Fruit fly (Drosophila melanogaster) whole organism, embryonic: Measurements from ENCODE around the gene Agpat2.

Experiments
- Atf3 ChIP-seq: fragments of 200-800 bp; sonication (Bioruptor generic); optimal IDR thresholded peaks from 3 replicates; lab custom pipeline; 2016; ENCODE audit warnings: missing biosample characterization, missing genetic modification characterization
- Atf6 ChIP-seq: fragments of 200-800 bp; sonication (Bioruptor generic); IDR thresholded peaks from 2 replicates; pipeline ENCODE4 v1.3.6; 2022; ENCODE audit warnings: missing biosample characterization, missing genetic modification characterization
- Blimp-1 ChIP-seq: fragments of 200-800 bp; sonication (Bioruptor generic); optimal IDR thresholded peaks from 3 replicates; lab custom pipeline; 2018; ENCODE audit warnings: missing biosample characterization, missing genetic modification characterization, mild to moderate bottlenecking, moderate library complexity, missing genetic modification reagents
- CG10209 ChIP-seq: fragments of 200-800 bp; sonication (Bioruptor generic); optimal IDR thresholded peaks from 3 replicates; lab custom pipeline; 2017; ENCODE audit warnings: missing biosample characterization, mild to moderate bottlenecking, missing genetic modification characterization, missing genetic modification reagents
- CG10267 ChIP-seq: fragments of 200-800 bp; sonication (Bioruptor generic); optimal IDR thresholded peaks from 2 replicates; lab custom pipeline; 2018; ENCODE audit warnings: missing biosample characterization, mild to moderate bottlenecking, missing genetic modification characterization, moderate library complexity
- CG10959 ChIP-seq: fragments of 200-800 bp; sonication (Bioruptor generic); IDR thresholded peaks from 2 replicates; pipeline ENCODE4 v1.3.6; 2022; ENCODE audit warnings: missing biosample characterization, missing genetic modification characterization
- CG10979 ChIP-seq: fragments of 200-800 bp; sonication (Bioruptor generic); optimal IDR thresholded peaks from 2 replicates; lab custom pipeline; 2018; ENCODE audit warnings: missing biosample characterization, mild to moderate bottlenecking, missing genetic modification characterization, moderate library complexity
- CG14441 ChIP-seq: fragments of 200-800 bp; sonication (Bioruptor generic); IDR thresholded peaks from 2 replicates; pipeline ENCODE4 v1.3.6; 2022; ENCODE audit warnings: missing biosample characterization, missing genetic modification characterization
- CG16815 ChIP-seq: fragments of 200-800 bp; sonication (Bioruptor generic); optimal IDR thresholded peaks from 3 replicates; lab custom pipeline; 2017; ENCODE audit warnings: missing biosample characterization, mild to moderate bottlenecking, missing genetic modification characterization
- CG17612 ChIP-seq: fragments of 200-800 bp; sonication (Bioruptor generic); IDR thresholded peaks from 2 replicates; pipeline ENCODE4 v1.3.6; 2022; ENCODE audit warnings: missing biosample characterization, missing genetic modification characterization
- CG18262 ChIP-seq: fragments of 200-800 bp; optimal IDR thresholded peaks from 3 replicates; lab custom pipeline; 2019; ENCODE audit warnings: missing biosample characterization, mild to moderate bottlenecking, missing genetic modification characterization, moderate library complexity
- CG31441 ChIP-seq: fragments of 200-800 bp; sonication (Bioruptor generic); IDR thresholded peaks from 2 replicates; pipeline ENCODE4 v1.3.6; 2022; ENCODE audit warnings: missing biosample characterization, missing genetic modification characterization
- CG33557 ChIP-seq: fragments of 200-800 bp; sonication (Bioruptor generic); optimal IDR thresholded peaks from 2 replicates; lab custom pipeline; 2019; ENCODE audit warnings: missing biosample characterization, mild to moderate bottlenecking, missing genetic modification characterization, moderate library complexity
- CG34376 ChIP-seq: fragments of 200-800 bp; sonication (Bioruptor generic); optimal IDR thresholded peaks from 2 replicates; lab custom pipeline; 2018; ENCODE audit warnings: missing biosample characterization, mild to moderate bottlenecking, missing genetic modification characterization
- CG5953 ChIP-seq: fragments of 200-800 bp; sonication (Bioruptor generic); IDR thresholded peaks from 2 replicates; pipeline ENCODE4 v1.3.6; 2022; ENCODE audit warnings: missing biosample characterization, missing genetic modification characterization
- CG6689 ChIP-seq: fragments of 200-800 bp; sonication (Bioruptor generic); IDR thresholded peaks from 2 replicates; pipeline ENCODE4 v1.3.6; 2022; ENCODE audit warnings: missing biosample characterization, missing genetic modification characterization
- CG7372 ChIP-seq: fragments of 200-800 bp; sonication (Bioruptor generic); IDR thresholded peaks from 2 replicates; pipeline ENCODE4 v1.3.6; 2022; ENCODE audit warnings: missing biosample characterization, missing genetic modification characterization
- CG9727 ChIP-seq: fragments of 200-800 bp; sonication (Bioruptor generic); optimal IDR thresholded peaks from 3 replicates; lab custom pipeline; 2017; ENCODE audit warnings: missing biosample characterization, mild to moderate bottlenecking, missing genetic modification characterization
- D ChIP-seq, 2 experiments: fragments of 200-800 bp in 1 of 2; fragments of >200 bp in 1 of 2; sonication (Bioruptor generic) in 1 of 2; optimal IDR thresholded peaks; 2 replicates in 1 of 2; 3 replicates in 1 of 2; lab custom pipeline; 2017; ENCODE audit warnings: mild to moderate bottlenecking in 1 of 2, missing biosample characterization in 1 of 2, missing genetic modification characterization in 1 of 2, missing genetic modification reagents in 1 of 2
- HHEX ChIP-seq: fragments of 200-800 bp; sonication (Bioruptor generic); optimal IDR thresholded peaks from 3 replicates; lab custom pipeline; 2017; ENCODE audit warnings: missing biosample characterization, mild to moderate bottlenecking, missing genetic modification characterization, missing genetic modification reagents
- HLH54F ChIP-seq: fragments of 200-800 bp; sonication (Bioruptor generic); optimal IDR thresholded peaks from 3 replicates; lab custom pipeline; 2016; ENCODE audit warnings: missing biosample characterization, missing genetic modification characterization
- MBD-R2 ChIP-seq: fragments of 200-800 bp; sonication (Bioruptor generic); IDR thresholded peaks from 2 replicates; pipeline ENCODE4 v1.3.6; 2022; ENCODE audit warnings: missing biosample characterization, missing genetic modification characterization
- Mrtf ChIP-seq: fragments of 200-800 bp; sonication (Bioruptor generic); IDR thresholded peaks from 3 replicates; pipeline ENCODE4 v1.3.6; 2022; ENCODE audit warnings: missing biosample characterization, missing genetic modification characterization
- NFAT ChIP-seq: fragments of 200-800 bp; sonication (Bioruptor generic); IDR thresholded peaks from 2 replicates; pipeline ENCODE4 v1.3.6; 2022; ENCODE audit warnings: missing biosample characterization, missing genetic modification characterization
- PHDP ChIP-seq: fragments of 200-800 bp; sonication (Bioruptor generic); optimal IDR thresholded peaks from 3 replicates; lab custom pipeline; 2018; ENCODE audit warnings: missing biosample characterization, mild to moderate bottlenecking, missing genetic modification characterization, moderate library complexity
- Pdp1 ChIP-seq, 2 experiments: fragments of 200-800 bp; sonication (Bioruptor generic); optimal IDR thresholded peaks; 3 replicates each; lab custom pipeline; 2016; ENCODE audit warnings: missing biosample characterization in 2 of 2, missing genetic modification characterization in 2 of 2, mild to moderate bottlenecking in 1 of 2, moderate library complexity in 1 of 2
- Ravus ChIP-seq: fragments of 200-800 bp; sonication (Bioruptor generic); IDR thresholded peaks from 2 replicates; pipeline ENCODE4 v1.3.6; 2022; ENCODE audit warnings: missing biosample characterization, missing genetic modification characterization
- TFAM ChIP-seq: fragments of 200-800 bp; sonication (Bioruptor generic); optimal IDR thresholded peaks from 2 replicates; lab custom pipeline; 2017; ENCODE audit warnings: missing biosample characterization, missing genetic modification characterization, inconsistent platforms
- Usf ChIP-seq: fragments of 200-800 bp; sonication (Bioruptor generic); optimal IDR thresholded peaks from 2 replicates; lab custom pipeline; 2017; ENCODE audit warnings: missing genotype, missing biosample characterization, missing genetic modification characterization
- al ChIP-seq: fragments of 200-800 bp; sonication (Bioruptor generic); IDR thresholded peaks from 2 replicates; pipeline ENCODE4 v1.3.6; 2022; ENCODE audit warnings: missing biosample characterization, missing genetic modification characterization
- ap ChIP-seq: fragments of 200-800 bp; sonication (Bioruptor generic); IDR thresholded peaks from 2 replicates; pipeline ENCODE4 v1.3.6; 2022; ENCODE audit warnings: missing biosample characterization, missing genetic modification characterization
- bigmax ChIP-seq: fragments of 200-800 bp; sonication (Bioruptor generic); optimal IDR thresholded peaks from 2 replicates; lab custom pipeline; 2018; ENCODE audit warnings: missing biosample characterization, mild to moderate bottlenecking, missing genetic modification characterization
- fd96Cb ChIP-seq: fragments of 200-800 bp; sonication (Bioruptor generic); optimal IDR thresholded peaks from 2 replicates; lab custom pipeline; 2018; ENCODE audit warnings: missing biosample characterization, mild to moderate bottlenecking, missing genetic modification characterization, moderate library complexity
- gem ChIP-seq: fragments of 200-800 bp; sonication (Bioruptor generic); optimal IDR thresholded peaks from 2 replicates; lab custom pipeline; 2019; ENCODE audit warnings: missing biosample characterization, mild to moderate bottlenecking, missing genetic modification characterization, moderate library complexity
- grau ChIP-seq: fragments of 200-800 bp; optimal IDR thresholded peaks from 3 replicates; lab custom pipeline; 2019; ENCODE audit warnings: missing biosample characterization, mild to moderate bottlenecking, missing genetic modification characterization, moderate library complexity
- ham ChIP-seq: fragments of 200-800 bp; sonication (Bioruptor generic); IDR thresholded peaks from 2 replicates; pipeline ENCODE4 v1.3.6; 2022; ENCODE audit warnings: missing biosample characterization, missing genetic modification characterization
- ken ChIP-seq: fragments of 200-800 bp; sonication (Bioruptor generic); IDR thresholded peaks from 3 replicates; pipeline ENCODE4 v1.3.6; 2022; ENCODE audit warnings: missing biosample characterization, missing genetic modification characterization
- mld ChIP-seq: fragments of 200-800 bp; sonication (Bioruptor generic); IDR thresholded peaks from 3 replicates; pipeline ENCODE4 v1.3.6; 2022; ENCODE audit warnings: missing biosample characterization, missing genetic modification characterization; ENCODE audit not compliant: partially characterized antibody
- nmo ChIP-seq: fragments of 200-800 bp; sonication (Bioruptor generic); optimal IDR thresholded peaks from 2 replicates; lab custom pipeline; 2018; ENCODE audit warnings: missing biosample characterization, mild to moderate bottlenecking, missing genetic modification characterization, moderate library complexity
- otp ChIP-seq: fragments of 200-800 bp; sonication (Bioruptor generic); IDR thresholded peaks from 3 replicates; pipeline ENCODE4, ENCODE4 v1.3.6; 2022; ENCODE audit warnings: missing biosample characterization, missing genetic modification characterization
- pnt ChIP-seq: fragments of 200-800 bp; sonication (Bioruptor generic); optimal IDR thresholded peaks from 3 replicates; lab custom pipeline; 2016; ENCODE audit warnings: missing biosample characterization, missing genetic modification characterization
- prd ChIP-seq, 3 experiments: fragments of >200 bp in 2 of 3; fragments of 200-800 bp in 1 of 3; sonication (Bioruptor generic) in 1 of 3; optimal IDR thresholded peaks in 2 of 3; IDR thresholded peaks in 1 of 3; 2 replicates in 2 of 3; 3 replicates in 1 of 3; pipeline versions ENCODE4 v1.3.6 to Lab custom; 2017 to 2022; ENCODE audit warnings: missing biosample characterization in 1 of 3, missing genetic modification characterization in 1 of 3
- row ChIP-seq: fragments of 200-800 bp; sonication (Bioruptor generic); IDR thresholded peaks from 3 replicates; pipeline ENCODE4 v1.3.6; 2022; ENCODE audit warnings: missing biosample characterization, missing genetic modification characterization
- sens ChIP-seq: fragments of 200-800 bp; sonication (Bioruptor generic); peaks from one replicate; lab custom pipeline; 2016; ENCODE audit warnings: missing biosample characterization, missing genetic modification characterization
- tio ChIP-seq: fragments of 200-800 bp; sonication (Bioruptor generic); optimal IDR thresholded peaks from 2 replicates; lab custom pipeline; 2017; ENCODE audit warnings: missing biosample characterization, missing genetic modification characterization, inconsistent platforms
- unpg ChIP-seq: fragments of 200-800 bp; sonication (Bioruptor generic); optimal IDR thresholded peaks from 3 replicates; lab custom pipeline; 2018; ENCODE audit warnings: missing biosample characterization, mild to moderate bottlenecking, missing genetic modification characterization, moderate library complexity
- vvl ChIP-seq: fragments of 200-800 bp; sonication (Bioruptor generic); IDR thresholded peaks from 2 replicates; pipeline ENCODE4 v1.3.6; 2022; ENCODE audit warnings: missing biosample characterization, missing genetic modification characterization
- zen ChIP-seq: fragments of 200-800 bp; sonication (Bioruptor generic); optimal IDR thresholded peaks from 3 replicates; lab custom pipeline; 2018; ENCODE audit warnings: missing biosample characterization, mild to moderate bottlenecking, missing genetic modification characterization, moderate library complexity
- zfh1 ChIP-seq: fragments of 200-800 bp; sonication (Bioruptor generic); IDR thresholded peaks from 3 replicates; pipeline ENCODE4 v1.3.6; 2022; ENCODE audit warnings: missing biosample characterization, missing genetic modification characterization

Agpat2 gene

dm6 chr2L:8473448-8473847, 9.7 kb upstream of the Agpat2 start (continued):
- TF ChIP-seq Atf6 (GFP tag; lab: Robert Waterston, UW), result peak; percentile 55
- TF ChIP-seq otp, result peak; percentile 75
- TF ChIP-seq zen (tag; lab: Kevin White, UChicago), result peak; percentile 6
- peak; percentile 25 for TF ChIP-seq Atf3 (GFP tag; lab: Kevin White, UChicago)
- TF ChIP-seq bigmax, result no peak
- TF ChIP-seq CG6689 (GFP tag; lab: Robert Waterston, UW), result peak; percentile 69
- no peak for TF ChIP-seq CG17612 (GFP tag; lab: Robert Waterston, UW)
- no peak for TF ChIP-seq CG10959 (GFP tag; lab: Robert Waterston, UW)
- peak; percentile 68 for TF ChIP-seq HHEX (GFP tag; lab: Kevin White, UChicago)
- no peak for TF ChIP-seq al
- TF ChIP-seq Blimp-1 (GFP tag; lab: Kevin White, UChicago), result peak; percentile 75
- 0 out of 3 replicates have a peak, but pooled peaks have one; percentile 46 for TF ChIP-seq Mrtf (GFP tag; lab: Robert Waterston, UW)
- TF ChIP-seq ken (GFP tag; lab: Robert Waterston, UW), result peak; percentile 78; the same call in 2 of the 3 replicates
- peak; percentile 43; the same call in 1 of the 2 replicates for TF ChIP-seq NFAT
- TF ChIP-seq CG34376 (GFP tag; lab: Kevin White, UChicago), result no peak
- peak; percentile 67 for TF ChIP-seq CG14441 (GFP tag; lab: Robert Waterston, UW)
- no peak for TF ChIP-seq ham (GFP tag; lab: Robert Waterston, UW)
- 0 out of 2 replicates have a peak, but pooled peaks have one; percentile 5 for TF ChIP-seq MBD-R2 (GFP tag; lab: Robert Waterston, UW)

DNA sequence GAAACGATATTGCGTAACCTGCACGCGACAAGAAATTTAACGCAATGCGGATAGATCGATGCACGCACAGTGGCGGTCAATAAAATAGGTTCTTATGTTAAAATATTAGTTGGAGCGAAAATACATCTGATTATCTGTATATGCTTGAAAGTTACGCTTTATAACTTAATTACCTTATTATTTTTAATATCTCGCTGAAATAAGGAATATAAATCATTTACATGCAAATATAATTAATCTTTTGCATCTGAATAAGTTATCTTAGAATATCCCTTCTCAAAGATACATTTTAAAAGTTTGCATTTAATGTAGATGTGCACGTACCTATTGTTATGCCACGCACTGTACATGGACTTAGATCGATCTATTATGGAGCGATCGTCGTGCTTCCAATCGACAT, 7.9 kb upstream of the Agpat2 start:
- TF ChIP-seq gem, result peak; percentile 67
- TF ChIP-seq mld (GFP tag; lab: Robert Waterston, UW), result no peak
- TF ChIP-seq D (optimal IDR thresholded peaks at IDR 0.05; lab: Kevin White, UChicago), result no peak
- peak; percentile 46 for TF ChIP-seq D (GFP tag; optimal IDR thresholded peaks at IDR 0.05; lab: Kevin White, UChicago)
- TF ChIP-seq Pdp1 (GFP tag; optimal IDR thresholded peaks at IDR 0.05; lab: Kevin White, UChicago), result peak in 1 of 2 experiments; percentile 42
- peak; percentile 45; the same call in 1 of the 2 replicates for TF ChIP-seq CG31441
- TF ChIP-seq Usf (GFP tag; lab: Kevin White, UChicago), result no peak
- TF ChIP-seq pnt, result no peak
- TF ChIP-seq PHDP (tag; lab: Kevin White, UChicago), result peak; percentile 15
- TF ChIP-seq HLH54F, result no peak
- TF ChIP-seq TFAM (GFP tag; lab: Kevin White, UChicago), result no peak
- no peak for TF ChIP-seq CG7372 (GFP tag; lab: Robert Waterston, UW)
- peak; percentile 58 for TF ChIP-seq fd96Cb
- no peak for TF ChIP-seq prd (optimal IDR thresholded peaks at IDR 0.05; lab: Kevin White, UChicago)
- TF ChIP-seq prd (GFP tag; IDR thresholded peaks at IDR 0.05; lab: Robert Waterston, UW), result peak; percentile 61; the same call in 2 of the 3 replicates
- peak; percentile 43 for TF ChIP-seq CG33557
- TF ChIP-seq nmo, result peak; percentile 74
- peak; percentile 46; the same call in 1 of the 3 replicates for TF ChIP-seq zfh1 (GFP tag; lab: Robert Waterston, UW)
- peak; percentile 84 for TF ChIP-seq sens (GFP tag; lab: Kevin White, UChicago)
- TF ChIP-seq ap (GFP tag; lab: Robert Waterston, UW), result no peak
- peak; percentile 60 for TF ChIP-seq CG9727 (GFP tag; lab: Kevin White, UChicago)
- peak; percentile 32 for TF ChIP-seq CG16815 (GFP tag; lab: Kevin White, UChicago)
- TF ChIP-seq CG10209, result peak; percentile 19
- no peak for TF ChIP-seq CG5953
- 0 out of 2 replicates have a peak, but pooled peaks have one; percentile 20 for TF ChIP-seq vvl (GFP tag; lab: Robert Waterston, UW)
- TF ChIP-seq unpg, result peak; percentile 32
- TF ChIP-seq grau (tag; lab: Kevin White, UChicago), result peak; percentile 38
- TF ChIP-seq bigmax, result no peak
- peak; percentile 50 for TF ChIP-seq row (GFP tag; lab: Robert Waterston, UW)
- peak; percentile 14 for TF ChIP-seq tio (GFP tag; lab: Kevin White, UChicago)
- peak; percentile 41 for TF ChIP-seq CG10267 (tag; lab: Kevin White, UChicago)
- peak; percentile 72 for TF ChIP-seq CG18262
- peak; percentile 76 for TF ChIP-seq CG10979 (tag; lab: Kevin White, UChicago)
- TF ChIP-seq Ravus (GFP tag; lab: Robert Waterston, UW), result no peak
